Worm (Caenorhabditis elegans) whole organism, young adult: ENCODE measurements around the gene T24F1.7.

Experiments
- B0035.1 ChIP-seq: sonication (generic microtip); optimal IDR thresholded peaks from 2 replicates; lab custom pipeline; 2016; ENCODE audit warnings: missing genetic modification characterization, mild to moderate bottlenecking, missing compliant biosample characterization, missing genotype, missing genetic modification reagents
- B0336.3 ChIP-seq: fragments of 200-800 bp; sonication (Bioruptor generic); IDR thresholded peaks from 2 replicates; pipeline ENCODE4 v1.3.6; 2022; ENCODE audit warnings: missing genetic modification characterization, missing compliant biosample characterization
- C17E4.6 ChIP-seq: fragments of 200-800 bp; sonication (Bioruptor generic); IDR thresholded peaks from 2 replicates; pipeline ENCODE4 v1.3.6; 2022; ENCODE audit warnings: missing genetic modification reagents, missing genetic modification characterization, missing compliant biosample characterization
- F37B4.10 ChIP-seq: fragments of 200-800 bp; sonication (Bioruptor generic); IDR thresholded peaks from 2 replicates; pipeline ENCODE4 v1.3.6; 2022; ENCODE audit warnings: missing genetic modification characterization, missing compliant biosample characterization
- F39B2.1 ChIP-seq: fragments of 200-800 bp; sonication (Bioruptor generic); IDR thresholded peaks from 2 replicates; pipeline ENCODE4 v1.3.6; 2022; ENCODE audit warnings: missing genetic modification reagents, missing genetic modification characterization, missing compliant biosample characterization
- F52B5.7 ChIP-seq: sonication (generic microtip); optimal IDR thresholded peaks from 2 replicates; lab custom pipeline; 2016; ENCODE audit warnings: mild to moderate bottlenecking, missing genetic modification characterization, missing compliant biosample characterization
- F57C9.4 ChIP-seq: sonication (generic microtip); optimal IDR thresholded peaks from 2 replicates; lab custom pipeline; 2017; ENCODE audit warnings: mild to moderate bottlenecking, missing genetic modification characterization, missing compliant biosample characterization
- K11D2.4 ChIP-seq: fragments of 200-800 bp; sonication (Bioruptor generic); IDR thresholded peaks from 2 replicates; pipeline ENCODE4 v1.3.6; 2022; ENCODE audit warnings: missing genetic modification reagents, missing genetic modification characterization, missing compliant biosample characterization
- Y67H2A.10 ChIP-seq: fragments of 200-800 bp; sonication (Bioruptor generic); conservative IDR thresholded peaks from 2 replicates; pipeline ENCODE4 v1.3.6; 2022; ENCODE audit warnings: missing genetic modification reagents, missing genetic modification characterization, missing compliant biosample characterization
- Y95B8A.8 ChIP-seq: fragments of 200-800 bp; sonication (Bioruptor generic); IDR thresholded peaks from 2 replicates; pipeline ENCODE4 v1.3.6; 2022; ENCODE audit warnings: missing genetic modification reagents, missing genetic modification characterization, missing compliant biosample characterization
- aptf-2 ChIP-seq: fragments of 200-800 bp; sonication (Bioruptor generic); conservative IDR thresholded peaks from 2 replicates; pipeline ENCODE4 v1.3.6; 2022; ENCODE audit warnings: missing genetic modification reagents, missing genetic modification characterization, missing compliant biosample characterization
- attf-3 ChIP-seq: fragments of 200-800 bp; sonication (Bioruptor generic); conservative IDR thresholded peaks from 2 replicates; pipeline ENCODE4 v1.3.6; 2022; ENCODE audit warnings: missing genetic modification reagents, missing genetic modification characterization, missing compliant biosample characterization
- attf-5 ChIP-seq: fragments of 200-800 bp; sonication (Bioruptor generic); optimal IDR thresholded peaks from 2 replicates; lab custom pipeline; 2018; ENCODE audit warnings: mild to moderate bottlenecking, missing genetic modification characterization, missing compliant biosample characterization
- cebp-1 ChIP-seq, 2 experiments: fragments of 200-800 bp in 1 of 2; sonication (Bioruptor generic) in 1 of 2; sonication (generic microtip) in 1 of 2; IDR thresholded peaks in 1 of 2; optimal IDR thresholded peaks in 1 of 2; 2 replicates each; pipeline versions ENCODE4 v1.3.6 to Lab custom; 2017 to 2022; ENCODE audit warnings: missing compliant biosample characterization in 2 of 2, missing genetic modification characterization in 2 of 2, mild to moderate bottlenecking in 1 of 2, missing genetic modification reagents in 1 of 2, moderate library complexity in 1 of 2
- cebp-2 ChIP-seq: fragments of 200-800 bp; sonication (Bioruptor generic); IDR thresholded peaks from 2 replicates; pipeline ENCODE4 v1.3.6; 2022; ENCODE audit warnings: missing genetic modification characterization, missing compliant biosample characterization
- ceh-100 ChIP-seq: fragments of 200-800 bp; sonication (Bioruptor generic); IDR thresholded peaks from 2 replicates; pipeline ENCODE4 v1.3.6; 2022; ENCODE audit warnings: missing genetic modification reagents, missing genetic modification characterization, missing compliant biosample characterization
- dpff-1 ChIP-seq: sonication (generic microtip); optimal IDR thresholded peaks from 2 replicates; lab custom pipeline; 2017; ENCODE audit warnings: mild to moderate bottlenecking, missing genetic modification characterization, missing compliant biosample characterization
- ets-4 ChIP-seq: fragments of 200-800 bp; sonication (Bioruptor generic); optimal IDR thresholded peaks from 2 replicates; lab custom pipeline; 2018; ENCODE audit warnings: mild to moderate bottlenecking, missing genetic modification characterization, missing compliant biosample characterization
- fkh-3 ChIP-seq: sonication (generic microtip); optimal IDR thresholded peaks from 2 replicates; lab custom pipeline; 2016; ENCODE audit warnings: mild to moderate bottlenecking, missing genetic modification characterization, missing compliant biosample characterization
- hlh-12 ChIP-seq: sonication (generic microtip); optimal IDR thresholded peaks from 2 replicates; lab custom pipeline; 2016; ENCODE audit warnings: missing genetic modification characterization, missing compliant biosample characterization
- hlh-26 ChIP-seq: fragments of 200-800 bp; sonication (Bioruptor generic); conservative IDR thresholded peaks from 2 replicates; pipeline ENCODE4 v1.3.6; 2022; ENCODE audit warnings: missing genetic modification reagents, missing genetic modification characterization, missing compliant biosample characterization
- lag-1 ChIP-seq: fragments of 200-800 bp; sonication (Bioruptor generic); IDR thresholded peaks from 2 replicates; pipeline ENCODE4 v1.3.6; 2022; ENCODE audit warnings: missing genetic modification reagents, missing genetic modification characterization, missing compliant biosample characterization
- lin-54 ChIP-seq: fragments of 200-800 bp; sonication (Bioruptor generic); optimal IDR thresholded peaks from 2 replicates; lab custom pipeline; 2018; ENCODE audit warnings: mild to moderate bottlenecking, missing genetic modification characterization, missing compliant biosample characterization
- madf-6 ChIP-seq: fragments of 200-800 bp; sonication (Bioruptor generic); IDR thresholded peaks from 2 replicates; pipeline ENCODE4 v1.3.6; 2022; ENCODE audit warnings: missing genetic modification reagents, missing genetic modification characterization, missing compliant biosample characterization
- madf-8 ChIP-seq: fragments of 200-800 bp; sonication (Bioruptor generic); conservative IDR thresholded peaks from 2 replicates; pipeline ENCODE4 v1.3.6; 2022; ENCODE audit warnings: missing genetic modification reagents, missing genetic modification characterization, missing compliant biosample characterization
- mes-4 ChIP-seq: sonication (generic microtip); optimal IDR thresholded peaks from 2 replicates; lab custom pipeline; 2016; ENCODE audit warnings: missing genotype, missing genetic modification characterization, missing compliant biosample characterization
- nfya-2 ChIP-seq: fragments of 200-800 bp; sonication (Bioruptor generic); IDR thresholded peaks from 2 replicates; pipeline ENCODE4 v1.3.6; 2022; ENCODE audit warnings: missing genetic modification reagents, missing genetic modification characterization, missing compliant biosample characterization
- pbrm-1 ChIP-seq: fragments of 200-800 bp; sonication (Bioruptor generic); IDR thresholded peaks from 2 replicates; pipeline ENCODE4 v1.3.6; 2022; ENCODE audit warnings: missing genetic modification reagents, missing genetic modification characterization, missing compliant biosample characterization
- rpc-1 ChIP-seq, 2 experiments: fragments of 150-350 bp in 1 of 2; sonication (generic microtip) in 1 of 2; optimal IDR thresholded peaks; 2 replicates each; lab custom pipeline; 2014 to 2018; ENCODE audit warnings: missing biosample characterization in 1 of 2, missing genetic modification characterization in 1 of 2, missing genetic modification reagents in 1 of 2, missing genotype in 1 of 2
- snpc-1.3 ChIP-seq: sonication (generic microtip); optimal IDR thresholded peaks from 2 replicates; lab custom pipeline; 2017; ENCODE audit warnings: missing genetic modification characterization, mild to moderate bottlenecking, missing compliant biosample characterization, antibody characterized with exemption, moderate library complexity, missing genotype, missing genetic modification reagents; ENCODE audit not compliant: insufficient read depth
- tbx-9 ChIP-seq: sonication (generic microtip); optimal IDR thresholded peaks from 2 replicates; lab custom pipeline; 2016; ENCODE audit warnings: borderline replicate concordance, missing genetic modification characterization, inconsistent platforms, missing compliant biosample characterization
- xnd-1 ChIP-seq: sonication (generic microtip); optimal IDR thresholded peaks from 2 replicates; lab custom pipeline; 2016; ENCODE audit warnings: missing genotype, missing genetic modification reagents, missing genetic modification characterization, missing compliant biosample characterization
- zfh-2 ChIP-seq: fragments of 200-800 bp; sonication (Bioruptor generic); conservative IDR thresholded peaks from 2 replicates; pipeline ENCODE4 v1.3.6; 2022; ENCODE audit warnings: missing genetic modification reagents, missing genetic modification characterization, missing compliant biosample characterization
- zim-3 ChIP-seq: sonication (generic microtip); optimal IDR thresholded peaks from 2 replicates; lab custom pipeline; 2017; ENCODE audit warnings: mild to moderate bottlenecking, missing genetic modification characterization, moderate library complexity, missing compliant biosample characterization
- ztf-22 ChIP-seq: fragments of 200-800 bp; sonication (Bioruptor generic); optimal IDR thresholded peaks from 2 replicates; lab custom pipeline; 2018; ENCODE audit warnings: mild to moderate bottlenecking, missing genetic modification characterization, moderate library complexity, missing compliant biosample characterization
- ztf-26 ChIP-seq: sonication (generic microtip); optimal IDR thresholded peaks from 2 replicates; lab custom pipeline; 2017; ENCODE audit warnings: missing genetic modification characterization, missing compliant biosample characterization
- ztf-6 ChIP-seq: fragments of 200-800 bp; sonication (Bioruptor generic); IDR thresholded peaks from 2 replicates; pipeline ENCODE4 v1.3.6; 2022; ENCODE audit warnings: missing genetic modification reagents, missing genetic modification characterization, missing compliant biosample characterization

The T24F1.7 gene

DNA sequence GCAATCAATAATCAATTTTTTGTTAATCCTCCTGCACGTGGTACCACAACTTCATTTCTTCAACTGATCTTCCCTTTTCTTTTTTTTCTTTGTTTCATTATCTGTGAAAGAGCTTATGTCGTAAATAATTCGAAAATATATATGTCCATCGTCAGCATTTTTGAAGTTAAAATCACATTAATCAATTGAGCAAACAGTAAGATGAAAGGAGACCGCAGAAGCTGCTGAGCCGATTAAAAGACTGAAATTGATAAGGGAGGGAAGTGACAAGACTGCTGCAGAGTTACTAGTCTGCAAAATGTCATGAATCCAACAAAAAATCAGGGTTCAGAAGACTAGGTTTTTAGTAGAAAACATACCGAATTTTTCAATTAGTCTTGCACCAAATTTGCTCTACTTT lies 28.5 kb upstream of the T24F1.7 start:
- TF ChIP-seq K11D2.4 (GFP tag; lab: Robert Waterston, UW) (no peak), ztf-6 (GFP tag; lab: Robert Waterston, UW) (no peak), lag-1 (GFP tag; lab: Robert Waterston, UW) (no peak), hlh-26 (GFP tag; lab: Robert Waterston, UW) (no peak), Y95B8A.8 (no peak), F52B5.7 (tag; lab: Kevin White, UChicago) (no peak), Y67H2A.10 (no peak), cebp-1 (GFP tag; IDR thresholded peaks at IDR 0.05; lab: Robert Waterston, UW) (no peak), cebp-1 (tag; optimal IDR thresholded peaks at IDR 0.05; lab: Kevin White, UChicago) (no peak), ets-4 (no peak), madf-6 (GFP tag; lab: Robert Waterston, UW) (no peak), hlh-12 (no peak), ceh-100 (no peak), madf-8 (GFP tag; lab: Robert Waterston, UW) (no peak), lin-54 (no peak), snpc-1.3 (no peak), ztf-22 (GFP tag; lab: Kevin White, UChicago) (no peak), fkh-3 (tag; lab: Kevin White, UChicago) (no peak), aptf-2 (GFP tag; lab: Robert Waterston, UW) (no peak), ztf-26 (tag; lab: Kevin White, UChicago) (no peak), cebp-2 (no peak)

DNA sequence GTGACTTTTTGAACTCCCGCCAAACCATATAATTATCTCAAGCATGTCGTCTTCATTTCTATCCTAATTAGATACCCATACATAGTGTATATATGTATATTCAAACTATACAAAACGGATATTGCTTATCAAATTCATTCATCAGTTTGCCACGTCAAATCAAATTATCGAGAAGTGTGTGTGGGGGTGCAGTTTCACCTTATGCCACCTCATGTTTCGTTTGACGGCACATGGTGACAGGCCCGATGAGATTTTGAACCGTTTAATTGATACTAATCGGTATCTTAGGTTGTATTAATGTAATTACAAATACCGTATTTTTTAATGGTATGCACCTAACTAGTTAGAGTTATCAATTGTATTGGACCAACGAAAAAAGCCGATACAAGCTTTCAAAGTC lies 27.6 kb upstream of the T24F1.7 start:
- no peak for TF ChIP-seq cebp-1 (GFP tag; IDR thresholded peaks at IDR 0.05; lab: Robert Waterston, UW)
- no peak for TF ChIP-seq cebp-1 (tag; optimal IDR thresholded peaks at IDR 0.05; lab: Kevin White, UChicago)
- TF ChIP-seq tbx-9 (tag; lab: Kevin White, UChicago), result no peak
- no peak for TF ChIP-seq pbrm-1 (GFP tag; lab: Robert Waterston, UW)
- no peak for TF ChIP-seq B0336.3 (GFP tag; lab: Robert Waterston, UW)
- TF ChIP-seq mes-4 (tag; lab: Kevin White, UChicago), result no peak
- TF ChIP-seq F37B4.10 (GFP tag; lab: Robert Waterston, UW), result no peak
- no peak for TF ChIP-seq F57C9.4 (tag; lab: Kevin White, UChicago)
- no peak for TF ChIP-seq nfya-2 (GFP tag; lab: Robert Waterston, UW)
- TF ChIP-seq zfh-2 (GFP tag; lab: Robert Waterston, UW), result no peak
- TF ChIP-seq C17E4.6 (GFP tag; lab: Robert Waterston, UW), result no peak
- TF ChIP-seq F39B2.1 (GFP tag; lab: Robert Waterston, UW), result no peak
- TF ChIP-seq xnd-1, result no peak
- no peak for TF ChIP-seq attf-5
- no peak for TF ChIP-seq dpff-1 (tag; lab: Kevin White, UChicago)
- no peak for TF ChIP-seq hlh-12
- no peak for TF ChIP-seq attf-3 (GFP tag; lab: Robert Waterston, UW)
- no peak for TF ChIP-seq zim-3
- TF ChIP-seq B0035.1 (tag; lab: Kevin White, UChicago), result no peak
- TF ChIP-seq rpc-1 (optimal IDR thresholded peaks at IDR 0.05; lab: Kevin White, UChicago), result no peak
- no peak for TF ChIP-seq rpc-1 (tag; optimal IDR thresholded peaks at IDR 0.05; lab: Kevin White, UChicago)
